Fruit fly (Drosophila melanogaster): Measurements from ENCODE around the gene CG11585.

CG11585 gene

DNA sequence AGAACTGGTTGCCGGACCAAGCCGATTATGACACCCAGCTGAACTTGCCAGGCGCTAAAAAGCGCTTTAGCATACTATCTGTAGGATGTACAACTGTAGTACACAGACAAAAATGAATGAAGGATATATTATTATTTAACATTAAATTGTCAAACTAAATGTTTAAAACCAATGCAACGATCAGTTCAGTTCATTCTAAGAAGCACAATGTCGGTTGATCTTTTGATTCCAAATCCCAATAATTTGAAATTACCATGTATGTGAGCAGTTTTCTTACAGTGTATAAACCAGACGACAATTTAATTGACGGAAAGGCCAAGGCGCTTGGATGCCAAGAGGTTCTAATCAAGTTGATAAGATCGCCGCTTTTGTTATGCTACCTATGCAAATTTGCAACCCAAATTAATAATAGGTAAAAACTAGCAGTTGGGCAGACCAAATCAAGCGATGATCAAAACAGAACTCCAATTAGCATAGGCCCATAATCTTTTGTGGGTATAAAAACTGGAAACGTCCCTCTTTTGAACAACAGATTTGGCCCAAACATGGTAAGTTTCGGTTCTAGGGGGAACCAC is 20.2 kb upstream of the CG11585 start, which contains the start of gene CG12480 (continued):
- TF ChIP-seq pb (GFP tag; optimal IDR thresholded peaks at IDR 0.05) = no peak
- no peak for TF ChIP-seq HmgD (GFP tag; optimal IDR thresholded peaks at IDR 0.05)
- peak; percentile 5 for TF ChIP-seq Chrac-16 (GFP tag; optimal IDR thresholded peaks at IDR 0.05)
- peak; percentile 58 for TF ChIP-seq CG9215 (GFP tag; IDR thresholded peaks at IDR 0.05)
- no peak for TF ChIP-seq CkIIα-i1 (GFP tag; IDR thresholded peaks at IDR 0.05)
- TF ChIP-seq fd102C (GFP tag; optimal IDR thresholded peaks at IDR 0.05) = no peak
- no peak for TF ChIP-seq klu (GFP tag; IDR thresholded peaks at IDR 0.05)
- peak; percentile 73 for TF ChIP-seq grau (tag; optimal IDR thresholded peaks at IDR 0.05)
- TF ChIP-seq Dad (GFP tag; optimal IDR thresholded peaks at IDR 0.05) = no peak
- peak; percentile 3 for TF ChIP-seq CG12219 (GFP tag; optimal IDR thresholded peaks at IDR 0.05)
- TF ChIP-seq CG6813 (GFP tag; optimal IDR thresholded peaks at IDR 0.05) = peak; percentile 16
- no peak for TF ChIP-seq Nf-YA (GFP tag; IDR thresholded peaks at IDR 0.05)
- peak; percentile 79 for TF ChIP-seq CG3281 (GFP tag; optimal IDR thresholded peaks at IDR 0.05)
- TF ChIP-seq gro (GFP tag; optimal IDR thresholded peaks at IDR 0.05) = peak; percentile 87
- 0 out of 2 replicates have a peak, but pooled peaks have one; percentile 25 for TF ChIP-seq CG11085 (GFP tag; IDR thresholded peaks at IDR 0.05)
- no peak for TF ChIP-seq MTF-1 (GFP tag; optimal IDR thresholded peaks at IDR 0.05; ENCODE audit: borderline replicate concordance)
- TF ChIP-seq Sin3A (optimal IDR thresholded peaks at IDR 0.05) = no peak
- no peak for TF ChIP-seq CG7745 (tag; optimal IDR thresholded peaks at IDR 0.05)
- no peak for TF ChIP-seq CG3407 (GFP tag; optimal IDR thresholded peaks at IDR 0.05)
- peak; percentile 0 for TF ChIP-seq Oli (tag; optimal IDR thresholded peaks at IDR 0.05)
- no peak for TF ChIP-seq CG2889 (GFP tag; IDR thresholded peaks at IDR 0.05)
- TF ChIP-seq ap (GFP tag; IDR thresholded peaks at IDR 0.05) = no peak
- no peak for TF ChIP-seq D19A (tag; optimal IDR thresholded peaks at IDR 0.05)
- TF ChIP-seq slou (GFP tag; optimal IDR thresholded peaks at IDR 0.05) = peak; percentile 33
- no peak for TF ChIP-seq Dip2 (GFP tag; IDR thresholded peaks at IDR 0.05)
- no peak for TF ChIP-seq CG8281 (tag; optimal IDR thresholded peaks at IDR 0.05)
- no peak for TF ChIP-seq wor (GFP tag; IDR thresholded peaks at IDR 0.05)
- TF ChIP-seq pum (GFP tag; optimal IDR thresholded peaks at IDR 0.05) = no peak
- TF ChIP-seq nau (GFP tag; optimal IDR thresholded peaks at IDR 0.05) = no peak
- no peak for TF ChIP-seq CG16779 (GFP tag; IDR thresholded peaks at IDR 0.05)
- TF ChIP-seq schlank (tag; optimal IDR thresholded peaks at IDR 0.05) = peak; percentile 55
- TF ChIP-seq Taf1 (GFP tag; IDR thresholded peaks at IDR 0.05) = peak; percentile 75
- peak; percentile 42 for TF ChIP-seq fu2 (GFP tag; optimal IDR thresholded peaks at IDR 0.05)
- TF ChIP-seq ems (GFP tag; optimal IDR thresholded peaks at IDR 0.05) = peak; percentile 44
- no peak for TF ChIP-seq CG6272 (GFP tag; IDR thresholded peaks at IDR 0.05)
- peak; percentile 62 for TF ChIP-seq NfI (GFP tag; optimal IDR thresholded peaks at IDR 0.05)
- TF ChIP-seq CG30020 (tag; optimal IDR thresholded peaks at IDR 0.05) = no peak
- peak; percentile 3 for TF ChIP-seq bab2 (GFP tag; optimal IDR thresholded peaks at IDR 0.05)
- 0 out of 2 replicates have a peak, but pooled peaks have one; percentile 28 for TF ChIP-seq wdn (GFP tag; IDR thresholded peaks at IDR 0.05)
- peak; percentile 53 for TF ChIP-seq CG12155 (GFP tag; optimal IDR thresholded peaks at IDR 0.05)
- TF ChIP-seq CG10366 (GFP tag; IDR thresholded peaks at IDR 0.05) = peak; percentile 25; the same call in 1 of the 2 replicates
- no peak for TF ChIP-seq pros (GFP tag; optimal IDR thresholded peaks at IDR 0.05)
- no peak for TF ChIP-seq GATAe (GFP tag; conservative IDR thresholded peaks at IDR 0.05)
- TF ChIP-seq CG4404 (GFP tag; IDR thresholded peaks at IDR 0.05) = peak; percentile 38; the same call in 1 of the 2 replicates
- peak; percentile 16 for TF ChIP-seq tio (GFP tag; optimal IDR thresholded peaks at IDR 0.05)
- peak; percentile 25 for TF ChIP-seq Deaf1 (tag; optimal IDR thresholded peaks at IDR 0.05)
- no peak for TF ChIP-seq ci (GFP tag; IDR thresholded peaks at IDR 0.05)
- no peak for TF ChIP-seq C15 (GFP tag; IDR thresholded peaks at IDR 0.05)
- TF ChIP-seq E2f2 (GFP tag; IDR thresholded peaks at IDR 0.05) = no peak
- no peak for TF ChIP-seq CG7271 (tag; optimal IDR thresholded peaks at IDR 0.05)
- TF ChIP-seq CG6791 (GFP tag; IDR thresholded peaks at IDR 0.05; ENCODE audit: partially characterized antibody) = no peak
- TF ChIP-seq pfk (GFP tag; optimal IDR thresholded peaks at IDR 0.05) = no peak
